Worm (Caenorhabditis elegans): ENCODE measurements around the gene C45G9.6.

C45G9.6 gene

DNA sequence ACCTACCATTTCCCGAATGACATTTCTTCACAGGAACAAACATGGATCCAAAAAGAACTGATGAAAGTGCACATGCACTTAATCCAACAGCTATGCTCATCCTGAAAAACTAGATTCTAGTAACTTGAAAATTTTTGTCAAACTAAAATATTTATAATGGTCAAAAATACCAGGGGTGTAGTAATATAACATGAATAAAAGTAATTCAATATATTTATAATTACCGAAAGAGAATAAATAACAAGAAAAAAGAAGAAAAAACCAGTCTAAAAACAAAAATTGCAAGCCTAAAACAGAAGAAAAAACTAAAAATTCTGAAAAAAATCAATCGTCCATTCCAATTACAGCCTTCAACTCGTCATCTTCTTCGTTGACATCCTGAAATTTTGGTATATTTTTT, 31.6 kb upstream of the C45G9.6 start, which contains the start of gene R144.6:
TSS of gene R144.6 (minus strand) at position 101 of the 400 bp plus-strand sequence.
- TF ChIP-seq ceh-43 (GFP tag; optimal IDR thresholded peaks at IDR 0.05) (no peak), nhr-28 (tag; optimal IDR thresholded peaks at IDR 0.05) (no peak), sem-2 (GFP tag; optimal IDR thresholded peaks at IDR 0.05) (no peak), M03D4.4 (tag; optimal IDR thresholded peaks at IDR 0.05) (no peak), ceh-39 (tag; optimal IDR thresholded peaks at IDR 0.05) (no peak), cnd-1 (tag; optimal IDR thresholded peaks at IDR 0.05) (no peak), snpc-4 (tag; optimal IDR thresholded peaks at IDR 0.05) (no peak), zip-8 (tag; optimal IDR thresholded peaks at IDR 0.05) (no peak), hlh-1 (tag; optimal IDR thresholded peaks at IDR 0.05) (no peak), nhr-2 (tag; optimal IDR thresholded peaks at IDR 0.05) (no peak), lsy-2 (tag; optimal IDR thresholded peaks at IDR 0.05) (no peak), unc-39 (tag; optimal IDR thresholded peaks at IDR 0.05) (no peak), ces-1 (GFP tag; optimal IDR thresholded peaks at IDR 0.05) (no peak), mab-5 (tag; optimal IDR thresholded peaks at IDR 0.05) (no peak), pha-4 (tag; optimal IDR thresholded peaks at IDR 0.05) (no peak), ceh-83 (GFP tag; optimal IDR thresholded peaks at IDR 0.05) (no peak), ham-2 (GFP tag; optimal IDR thresholded peaks at IDR 0.05) (no peak), ztf-11 (tag; optimal IDR thresholded peaks at IDR 0.05) (no peak), tbx-8 (GFP tag; optimal IDR thresholded peaks at IDR 0.05) (no peak)

DNA sequence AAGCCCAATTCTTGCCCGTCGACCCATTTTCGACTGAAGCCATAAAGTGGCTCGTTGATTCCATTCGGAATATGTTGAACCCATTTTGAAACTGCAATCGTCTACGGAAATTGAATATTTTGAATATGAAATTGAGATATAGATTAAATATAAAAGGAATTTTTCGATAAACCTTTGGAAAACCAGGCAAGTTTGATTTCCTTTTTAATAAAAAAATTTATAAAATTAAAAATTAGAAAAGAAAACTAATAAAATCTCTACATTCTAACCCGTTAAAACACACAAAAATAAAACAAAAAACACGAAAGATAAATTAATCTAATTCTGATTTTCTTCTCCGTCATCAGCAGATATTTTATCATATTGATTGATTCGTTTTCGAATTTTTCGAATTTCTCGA, 29.4 kb upstream of the C45G9.6 start, which contains the start of gene R144.12:
TSS of gene R144.12 (minus strand) at position 101 of the 400 bp plus-strand sequence.
- no peak for TF ChIP-seq cnd-1 (tag; optimal IDR thresholded peaks at IDR 0.05)
- TF ChIP-seq ham-2 (GFP tag; optimal IDR thresholded peaks at IDR 0.05) = no peak
- TF ChIP-seq lin-13 (tag; optimal IDR thresholded peaks at IDR 0.05) = no peak
- TF ChIP-seq unc-39 (tag; optimal IDR thresholded peaks at IDR 0.05) = no peak
- TF ChIP-seq nhr-28 (tag; optimal IDR thresholded peaks at IDR 0.05) = no peak
- no peak for TF ChIP-seq hlh-1 (tag; optimal IDR thresholded peaks at IDR 0.05)
- TF ChIP-seq sem-2 (GFP tag; optimal IDR thresholded peaks at IDR 0.05) = no peak
- no peak for TF ChIP-seq nhr-76 (tag; optimal IDR thresholded peaks at IDR 0.05)
- no peak for TF ChIP-seq nhr-2 (tag; optimal IDR thresholded peaks at IDR 0.05)
- TF ChIP-seq ceh-43 (GFP tag; optimal IDR thresholded peaks at IDR 0.05) = no peak
- TF ChIP-seq blmp-1 (tag; optimal IDR thresholded peaks at IDR 0.05) = no peak
- no peak for TF ChIP-seq nhr-237 (tag; optimal IDR thresholded peaks at IDR 0.05)
- TF ChIP-seq lin-32 (GFP tag; optimal IDR thresholded peaks at IDR 0.05) = no peak
- TF ChIP-seq elt-1 (tag; optimal IDR thresholded peaks at IDR 0.05; ENCODE audit: borderline replicate concordance, insufficient read depth) = no peak
- TF ChIP-seq pha-4 (tag; optimal IDR thresholded peaks at IDR 0.05) = no peak
- TF ChIP-seq nhr-12 (tag; optimal IDR thresholded peaks at IDR 0.05) = no peak
- no peak for TF ChIP-seq elt-3 (tag; optimal IDR thresholded peaks at IDR 0.05)
- no peak for TF ChIP-seq unc-62 (GFP tag; optimal IDR thresholded peaks at IDR 0.05)
- no peak for TF ChIP-seq lsy-2 (tag; optimal IDR thresholded peaks at IDR 0.05)
- no peak for TF ChIP-seq bed-3 (GFP tag; optimal IDR thresholded peaks at IDR 0.05)

DNA sequence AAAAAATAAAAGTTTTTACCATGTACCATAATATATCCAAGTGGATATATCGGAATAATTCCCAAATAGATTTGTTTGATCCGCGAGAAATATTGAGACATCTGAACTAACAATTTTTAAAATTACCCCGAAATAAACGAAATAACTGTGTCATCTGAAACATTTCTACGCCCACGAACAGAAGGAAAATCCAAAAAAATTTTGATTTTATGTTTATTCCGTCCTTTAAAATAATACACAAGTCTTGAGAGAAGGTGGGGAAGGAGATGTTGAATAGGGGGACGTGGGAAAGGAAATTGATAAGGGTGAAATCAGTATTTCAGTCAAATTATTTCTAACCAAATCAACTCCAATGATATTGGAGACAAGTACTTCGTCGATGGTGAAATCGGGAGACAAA, 27.5 kb upstream of the C45G9.6 start, which contains the start of gene R144.11:
TSS of gene R144.11 (minus strand) at position 101 of the 400 bp plus-strand sequence.
- TF ChIP-seq ceh-39 (tag; optimal IDR thresholded peaks at IDR 0.05) = no peak
- no peak for TF ChIP-seq sptf-1 (tag; optimal IDR thresholded peaks at IDR 0.05)
- no peak for TF ChIP-seq unc-39 (tag; optimal IDR thresholded peaks at IDR 0.05)
- TF ChIP-seq drap-1 (GFP tag; optimal IDR thresholded peaks at IDR 0.05) = no peak
- TF ChIP-seq flh-1 (GFP tag; optimal IDR thresholded peaks at IDR 0.05) = no peak
- no peak for TF ChIP-seq pha-4 (tag; optimal IDR thresholded peaks at IDR 0.05)
- no peak for TF ChIP-seq mep-1 (tag; optimal IDR thresholded peaks at IDR 0.05)
- TF ChIP-seq nhr-237 (tag; optimal IDR thresholded peaks at IDR 0.05) = no peak

DNA sequence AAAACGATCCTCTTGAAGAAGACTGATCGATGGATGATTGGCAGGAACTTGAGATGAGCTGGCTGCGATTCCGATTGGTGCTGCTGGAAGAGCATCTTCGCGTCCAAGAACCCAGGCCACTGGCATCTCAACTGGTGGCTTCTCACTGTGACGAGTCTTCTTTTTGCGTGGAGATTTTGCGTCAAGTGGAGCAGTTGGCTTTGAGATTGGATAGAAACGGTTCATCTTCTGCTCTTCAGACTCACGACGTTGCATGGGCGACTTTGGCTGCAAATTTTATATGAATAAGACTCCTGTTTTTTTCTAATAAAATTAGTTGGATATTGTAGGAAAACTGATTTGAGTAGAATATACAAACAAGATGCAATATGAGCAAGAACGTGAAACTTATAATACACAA, 25.5 kb upstream of the C45G9.6 start:
- TF ChIP-seq nhr-28 (tag; optimal IDR thresholded peaks at IDR 0.05) (no peak), mab-5 (tag; optimal IDR thresholded peaks at IDR 0.05) (no peak), elt-3 (tag; optimal IDR thresholded peaks at IDR 0.05) (no peak), lsy-2 (tag; optimal IDR thresholded peaks at IDR 0.05) (no peak), blmp-1 (tag; optimal IDR thresholded peaks at IDR 0.05) (no peak), mls-2 (tag; optimal IDR thresholded peaks at IDR 0.05) (no peak), nhr-76 (tag; optimal IDR thresholded peaks at IDR 0.05) (no peak), unc-62 (GFP tag; optimal IDR thresholded peaks at IDR 0.05) (no peak), nhr-2 (tag; optimal IDR thresholded peaks at IDR 0.05) (no peak), unc-39 (tag; optimal IDR thresholded peaks at IDR 0.05) (no peak), ceh-43 (GFP tag; optimal IDR thresholded peaks at IDR 0.05) (no peak)

All from whole organism, mixed stage, embryonic.